Worm (Caenorhabditis elegans) whole organism, L4 larva: ENCODE results near the gene fbxa-150.

Source experiments
- F10B5.3 ChIP-seq: sonication (generic microtip); optimal IDR thresholded peaks from 2 replicates; lab custom pipeline; 2016; ENCODE audit warnings: mild to moderate bottlenecking, missing genetic modification characterization, missing compliant biosample characterization
- F44E2.7 ChIP-seq: fragments of 200-800 bp; sonication (Bioruptor generic); IDR thresholded peaks from 2 replicates; pipeline ENCODE4 v2.1.2; 2022; ENCODE audit warnings: missing genetic modification characterization, missing compliant biosample characterization
- R02D3.7 ChIP-seq: fragments of 150-350 bp; sonication (generic microtip); optimal IDR thresholded peaks from 3 replicates; lab custom pipeline; 2014; ENCODE audit warnings: missing biosample characterization, missing genetic modification characterization
- T20F7.1 ChIP-seq: fragments of 200-800 bp; sonication (Bioruptor generic); optimal IDR thresholded peaks from 2 replicates; lab custom pipeline; 2018; ENCODE audit warnings: mild to moderate bottlenecking, missing genetic modification characterization, missing compliant biosample characterization
- Y48G9A.11 ChIP-seq: fragments of 200-800 bp; sonication (Bioruptor generic); IDR thresholded peaks from 2 replicates; pipeline ENCODE4 v1.3.6; 2022; ENCODE audit warnings: missing genetic modification reagents, missing genetic modification characterization, missing compliant biosample characterization
- Y5F2A.4 ChIP-seq: fragments of 200-800 bp; sonication (Bioruptor generic); optimal IDR thresholded peaks from 2 replicates; lab custom pipeline; 2018; ENCODE audit warnings: mild to moderate bottlenecking, missing genetic modification characterization, missing compliant biosample characterization
- ceh-62 ChIP-seq: sonication (generic microtip); optimal IDR thresholded peaks from 2 replicates; lab custom pipeline; 2017; ENCODE audit warnings: missing biosample characterization, missing genetic modification characterization
- ces-1 ChIP-seq: fragments of 150-350 bp; sonication (generic microtip); optimal IDR thresholded peaks from 4 replicates; lab custom pipeline; 2014; ENCODE audit warnings: missing biosample characterization, missing genetic modification reagents, missing genetic modification characterization
- cey-2 ChIP-seq: sonication (generic microtip); optimal IDR thresholded peaks from 3 replicates; lab custom pipeline; 2017; ENCODE audit warnings: missing genetic modification characterization, mild to moderate bottlenecking, missing compliant biosample characterization, antibody characterized with exemption, borderline replicate concordance; ENCODE audit not compliant: insufficient read depth
- daf-12 ChIP-seq: fragments of 150-350 bp; optimal IDR thresholded peaks from 2 replicates; lab custom pipeline; 2014; ENCODE audit warnings: missing biosample characterization, missing genetic modification reagents, missing genetic modification characterization
- daf-16 ChIP-seq, 3 experiments: sonication (generic microtip); optimal IDR thresholded peaks; 2 replicates each; lab custom pipeline; 2016 to 2017; ENCODE audit warnings: missing genetic modification characterization in 3 of 3, missing genetic modification reagents in 3 of 3, mild to moderate bottlenecking in 2 of 3, missing compliant biosample characterization in 2 of 3, missing biosample characterization in 1 of 3, moderate library complexity in 1 of 3
- dmd-6 ChIP-seq: fragments of 200-800 bp; sonication (Bioruptor generic); IDR thresholded peaks from 2 replicates; pipeline ENCODE4 v1.3.6; 2022; ENCODE audit warnings: missing genetic modification reagents, missing genetic modification characterization, missing compliant biosample characterization
- dmd-9 ChIP-seq: fragments of 200-800 bp; sonication (Bioruptor generic); IDR thresholded peaks from 2 replicates; pipeline ENCODE4 v1.3.6; 2022; ENCODE audit warnings: missing genetic modification reagents, missing genetic modification characterization, missing compliant biosample characterization
- egl-43 ChIP-seq: fragments of 200-800 bp; sonication (Bioruptor generic); IDR thresholded peaks from 2 replicates; pipeline ENCODE4 v1.3.6; 2022; ENCODE audit warnings: missing genetic modification reagents, missing genetic modification characterization, missing compliant biosample characterization
- fos-1 ChIP-seq: fragments of 150-350 bp; optimal IDR thresholded peaks from 2 replicates; lab custom pipeline; 2014; ENCODE audit warnings: missing biosample characterization, missing genetic modification characterization
- hlh-11 ChIP-seq: fragments of 200-800 bp; sonication (Bioruptor generic); optimal IDR thresholded peaks from 2 replicates; lab custom pipeline; 2018; ENCODE audit warnings: mild to moderate bottlenecking, missing genetic modification characterization, missing compliant biosample characterization
- hlh-30 ChIP-seq: sonication (generic microtip); optimal IDR thresholded peaks from 2 replicates; lab custom pipeline; 2017; ENCODE audit warnings: antibody characterized with exemption, mild to moderate bottlenecking, missing genetic modification characterization, missing compliant biosample characterization; ENCODE audit not compliant: insufficient read depth
- lim-7 ChIP-seq: fragments of 200-800 bp; sonication (Bioruptor generic); IDR thresholded peaks from 2 replicates; pipeline ENCODE4 v1.3.6; 2022; ENCODE audit warnings: missing genetic modification characterization, missing compliant biosample characterization
- lir-3 ChIP-seq: sonication (generic microtip); optimal IDR thresholded peaks from 2 replicates; lab custom pipeline; 2016; ENCODE audit warnings: mild to moderate bottlenecking, missing genetic modification characterization, missing compliant biosample characterization
- lsy-2 ChIP-seq, 2 experiments: fragments of 150-350 bp in 1 of 2; sonication (generic microtip) in 1 of 2; optimal IDR thresholded peaks; 2 replicates each; lab custom pipeline; 2014 to 2017; ENCODE audit warnings: missing biosample characterization in 2 of 2, missing genetic modification characterization in 2 of 2
- nhr-10 ChIP-seq: fragments of 150-350 bp; optimal IDR thresholded peaks from 2 replicates; lab custom pipeline; 2014; ENCODE audit warnings: missing biosample characterization, missing genetic modification characterization
- nhr-102 ChIP-seq: sonication (generic microtip); optimal IDR thresholded peaks from 2 replicates; lab custom pipeline; 2016; ENCODE audit warnings: mild to moderate bottlenecking, missing genetic modification characterization, moderate library complexity, missing compliant biosample characterization
- nhr-41 ChIP-seq: fragments of 200-800 bp; sonication (Bioruptor generic); IDR thresholded peaks from 2 replicates; pipeline ENCODE4 v1.3.6; 2022; ENCODE audit warnings: missing genetic modification reagents, missing genetic modification characterization, missing compliant biosample characterization
- nhr-48 ChIP-seq: sonication (generic microtip); optimal IDR thresholded peaks from 2 replicates; lab custom pipeline; 2016; ENCODE audit warnings: mild to moderate bottlenecking, missing genetic modification characterization, missing compliant biosample characterization
- nhr-6 ChIP-seq: fragments of 150-350 bp; optimal IDR thresholded peaks from 2 replicates; lab custom pipeline; 2014; ENCODE audit warnings: missing biosample characterization, missing genetic modification characterization
- php-3 ChIP-seq: fragments of 200-800 bp; sonication (Bioruptor generic); IDR thresholded peaks from 2 replicates; pipeline ENCODE4 v1.3.6; 2022; ENCODE audit warnings: missing genetic modification reagents, missing genetic modification characterization, missing compliant biosample characterization
- pqm-1 ChIP-seq: sonication (generic microtip); optimal IDR thresholded peaks from 2 replicates; lab custom pipeline; 2017; ENCODE audit warnings: missing biosample characterization, missing genetic modification characterization
- rbr-2 ChIP-seq: sonication (generic microtip); optimal IDR thresholded peaks from 2 replicates; lab custom pipeline; 2016; ENCODE audit warnings: missing genotype, missing genetic modification characterization, missing compliant biosample characterization
- saeg-2 ChIP-seq: fragments of 200-800 bp; sonication (Bioruptor generic); IDR thresholded peaks from 2 replicates; pipeline ENCODE4 v1.3.6; 2022; ENCODE audit warnings: missing genetic modification reagents, missing genetic modification characterization, missing compliant biosample characterization
- sdz-12 ChIP-seq: fragments of 200-800 bp; sonication (Bioruptor generic); optimal IDR thresholded peaks from 2 replicates; lab custom pipeline; 2018; ENCODE audit warnings: mild to moderate bottlenecking, missing genetic modification characterization, missing compliant biosample characterization
- set-16 ChIP-seq: fragments of 200-800 bp; sonication (Bioruptor generic); IDR thresholded peaks from 2 replicates; pipeline ENCODE4 v1.3.6; 2022; ENCODE audit warnings: missing genetic modification reagents, missing genetic modification characterization, missing compliant biosample characterization
- snpc-1.2 ChIP-seq: fragments of 200-800 bp; sonication (Bioruptor generic); IDR thresholded peaks from 2 replicates; pipeline ENCODE4 v1.3.6; 2022; ENCODE audit warnings: missing genetic modification reagents, missing genetic modification characterization, missing compliant biosample characterization
- spr-1 ChIP-seq: sonication (generic microtip); optimal IDR thresholded peaks from 2 replicates; lab custom pipeline; 2016; ENCODE audit warnings: mild to moderate bottlenecking, missing genetic modification characterization, missing compliant biosample characterization
- tag-97 ChIP-seq: fragments of 200-800 bp; sonication (Bioruptor generic); IDR thresholded peaks from 2 replicates; pipeline ENCODE4 v1.3.6; 2022; ENCODE audit warnings: missing genetic modification characterization, missing compliant biosample characterization
- unc-130 ChIP-seq: sonication (generic microtip); optimal IDR thresholded peaks from 2 replicates; lab custom pipeline; 2016; ENCODE audit warnings: missing genetic modification reagents, missing genetic modification characterization, missing compliant biosample characterization
- unc-39 ChIP-seq: sonication (generic microtip); optimal IDR thresholded peaks from 2 replicates; lab custom pipeline; 2017; ENCODE audit warnings: missing biosample characterization, missing genetic modification characterization
- unc-62 ChIP-seq, 3 experiments: fragments of 150-350 bp in 1 of 3; sonication (generic microtip); optimal IDR thresholded peaks in 2 of 3; peaks in 1 of 3; 1 replicate in 1 of 3; 2 replicates in 2 of 3; lab custom pipeline; 2014 to 2017; ENCODE audit warnings: missing biosample characterization in 3 of 3, missing genetic modification characterization in 3 of 3, missing genetic modification reagents in 3 of 3, missing genotype in 1 of 3
- zfp-2 ChIP-seq: sonication (generic microtip); optimal IDR thresholded peaks from 2 replicates; lab custom pipeline; 2016; ENCODE audit warnings: mild to moderate bottlenecking, missing genetic modification characterization, missing compliant biosample characterization
- ztf-11 ChIP-seq: fragments of 150-350 bp; optimal IDR thresholded peaks from 2 replicates; lab custom pipeline; 2014; ENCODE audit warnings: missing biosample characterization, missing genetic modification characterization

fbxa-150 gene

DNA sequence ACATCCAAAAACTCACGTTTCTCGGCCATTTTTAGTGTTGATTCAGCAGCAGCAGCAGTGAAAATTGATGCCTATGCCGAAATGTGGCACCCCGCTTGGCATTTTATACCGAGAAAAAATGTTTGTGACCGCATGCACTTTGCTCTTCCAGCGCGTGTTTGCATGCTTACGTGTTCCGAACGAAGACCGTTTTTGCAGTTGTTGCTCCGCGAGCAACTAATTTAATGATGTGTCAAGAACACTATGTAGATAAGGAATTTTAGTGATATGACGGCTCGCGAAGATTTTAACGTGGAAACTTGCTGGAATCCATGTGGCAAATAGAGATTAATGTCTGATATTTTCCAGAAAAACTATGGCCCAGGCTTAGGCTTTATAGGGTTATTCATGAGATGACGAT, 23.4 kb upstream of the fbxa-150 start, which contains the start of gene dct-16 (continued):
- TF ChIP-seq hlh-30 (tag; lab: Kevin White, UChicago) = peak; percentile 57
- no peak for TF ChIP-seq R02D3.7 (tag; lab: Kevin White, UChicago)
- TF ChIP-seq fos-1 (tag; lab: Kevin White, UChicago) = no peak
- no peak for TF ChIP-seq daf-12
- TF ChIP-seq saeg-2 (GFP tag; lab: Robert Waterston, UW) = peak; percentile 58; the same call in 1 of the 2 replicates
- TF ChIP-seq zfp-2 (tag; lab: Kevin White, UChicago) = no peak
- TF ChIP-seq nhr-10 (tag; lab: Kevin White, UChicago) = no peak
- no peak for TF ChIP-seq ceh-62
- peak; percentile 56 for TF ChIP-seq pqm-1 (tag; lab: Kevin White, UChicago)
- no peak for TF ChIP-seq lim-7
- no peak for TF ChIP-seq snpc-1.2 (GFP tag; lab: Robert Waterston, UW)
- no peak for TF ChIP-seq set-16 (GFP tag; lab: Robert Waterston, UW)
- TF ChIP-seq nhr-102 (tag; lab: Kevin White, UChicago) = peak; percentile 85
- TF ChIP-seq unc-39 = no peak
- peak; percentile 90 for TF ChIP-seq php-3 (GFP tag; lab: Robert Waterston, UW)
- no peak for TF ChIP-seq egl-43
- no peak for TF ChIP-seq Y48G9A.11 (GFP tag; lab: Robert Waterston, UW)
- TF ChIP-seq sdz-12 (GFP tag; lab: Kevin White, UChicago) = no peak
- no peak for TF ChIP-seq dmd-9
- TF ChIP-seq tag-97 (GFP tag; lab: Robert Waterston, UW) = no peak
- no peak for TF ChIP-seq ztf-11
- no peak for TF ChIP-seq unc-130 (GFP tag; lab: Kevin White, UChicago)
- no peak for TF ChIP-seq cey-2 (tag; lab: Kevin White, UChicago)
- no peak for TF ChIP-seq rbr-2 (tag; lab: Kevin White, UChicago)
- TF ChIP-seq ces-1 (GFP tag; lab: Kevin White, UChicago) = no peak
- no peak for TF ChIP-seq F10B5.3 (tag; lab: Kevin White, UChicago)
- peak; percentile 85 for TF ChIP-seq nhr-48
- 0 out of 2 replicates have a peak, but pooled peaks have one; percentile 29 for TF ChIP-seq nhr-41 (GFP tag; lab: Robert Waterston, UW)
- no peak for TF ChIP-seq Y5F2A.4 (GFP tag; lab: Kevin White, UChicago)
- no peak for TF ChIP-seq nhr-6 (tag; lab: Kevin White, UChicago)
- no peak for TF ChIP-seq lsy-2 (tag; optimal IDR thresholded peaks at IDR 0.05; lab: Kevin White, UChicago)
- no peak for TF ChIP-seq T20F7.1 (GFP tag; lab: Kevin White, UChicago)
- TF ChIP-seq F44E2.7 (GFP tag; lab: Robert Waterston, UW) = no peak
- no peak for TF ChIP-seq lir-3
- TF ChIP-seq unc-62 (GFP tag; optimal IDR thresholded peaks at IDR 0.05 in 1 of 2; lab: Kevin White, UChicago) = no peak
- TF ChIP-seq unc-62 (tag; optimal IDR thresholded peaks at IDR 0.05; lab: Kevin White, UChicago) = no peak
- TF ChIP-seq, all 104 proteins: peak for 22

DNA sequence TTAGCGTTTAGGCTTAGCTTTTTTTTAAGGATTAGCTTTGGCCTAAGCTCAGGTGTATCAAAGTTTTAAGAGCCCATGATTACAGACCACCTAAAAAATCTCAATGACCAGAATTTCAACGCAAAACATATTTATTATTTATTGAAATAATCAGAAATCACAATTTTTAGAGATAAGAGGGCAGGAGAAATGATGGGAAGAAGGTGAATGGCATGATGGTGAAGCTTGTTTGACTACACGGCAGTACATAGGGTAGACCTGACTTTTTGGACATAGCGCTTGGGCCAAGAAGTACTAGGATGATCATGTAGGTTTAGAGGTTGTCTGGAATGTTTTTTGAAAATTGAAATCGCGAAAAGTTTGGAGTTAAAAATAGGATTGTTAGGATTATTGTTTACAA, 22.8 kb upstream of the fbxa-150 start:
- peak; percentile 37 for TF ChIP-seq pqm-1 (tag; lab: Kevin White, UChicago)
- TF ChIP-seq spr-1 (tag; lab: Kevin White, UChicago) = no peak
- peak; percentile 76 for TF ChIP-seq dmd-6 (GFP tag; lab: Robert Waterston, UW)
- TF ChIP-seq F44E2.7 (GFP tag; lab: Robert Waterston, UW) = no peak
- TF ChIP-seq daf-16 (GFP tag; optimal IDR thresholded peaks at IDR 0.05; lab: Kevin White, UChicago) = no peak
- TF ChIP-seq daf-16 (tag; optimal IDR thresholded peaks at IDR 0.05; lab: Kevin White, UChicago) = peak; percentile 65
- peak; percentile 7 for TF ChIP-seq hlh-11
- TF ChIP-seq nhr-48 = peak; percentile 54
